Worm (Caenorhabditis elegans): ENCODE data around the gene ipla-1.

ipla-1 gene

ce11 chrII:4598815-4599214 is 2.3 kb downstream of the ipla-1 start (continued):
- TF ChIP-seq lin-13 (GFP tag; optimal IDR thresholded peaks at IDR 0.05): no peak
- 0 out of 2 replicates have a peak, but pooled peaks have one; percentile 10 for TF ChIP-seq lin-1 (GFP tag; IDR thresholded peaks at IDR 0.05)
- TF ChIP-seq dmd-6 (GFP tag; IDR thresholded peaks at IDR 0.05): peak; percentile 61
- no peak for TF ChIP-seq attf-4 (tag; optimal IDR thresholded peaks at IDR 0.05)
- no peak for TF ChIP-seq mes-2 (tag; optimal IDR thresholded peaks at IDR 0.05; ENCODE audit: poor library complexity, severe bottlenecking)
- no peak for TF ChIP-seq D1046.2 (GFP tag; IDR thresholded peaks at IDR 0.05)
- TF ChIP-seq ceh-82 (tag; optimal IDR thresholded peaks at IDR 0.05): no peak
- no peak for TF ChIP-seq nhr-111 (GFP tag; optimal IDR thresholded peaks at IDR 0.05)
- TF ChIP-seq madf-9 (GFP tag; conservative IDR thresholded peaks at IDR 0.05): no peak
- TF ChIP-seq Y75B8A.6 (GFP tag; IDR thresholded peaks at IDR 0.05): no peak
- no peak for TF ChIP-seq aly-2 (tag; optimal IDR thresholded peaks at IDR 0.05)
- peak; percentile 93 for TF ChIP-seq pqm-1 (tag; optimal IDR thresholded peaks at IDR 0.05)
- TF ChIP-seq hlh-30 (tag; optimal IDR thresholded peaks at IDR 0.05; ENCODE audit: insufficient read depth): no peak
- TF ChIP-seq hmg-1.1 (GFP tag; IDR thresholded peaks at IDR 0.05): no peak
- no peak for TF ChIP-seq unc-130 (GFP tag; optimal IDR thresholded peaks at IDR 0.05)
- no peak for TF ChIP-seq rbr-2 (tag; optimal IDR thresholded peaks at IDR 0.05)
- TF ChIP-seq cey-2 (tag; optimal IDR thresholded peaks at IDR 0.05; ENCODE audit: borderline replicate concordance, insufficient read depth): peak; percentile 14
- no peak for TF ChIP-seq lin-15B (tag; optimal IDR thresholded peaks at IDR 0.05)
- TF ChIP-seq lin-29 (GFP tag; IDR thresholded peaks at IDR 0.05): no peak
- no peak for TF ChIP-seq daf-16 (GFP tag; optimal IDR thresholded peaks at IDR 0.05)
- peak; percentile 76 for TF ChIP-seq daf-16 (tag; optimal IDR thresholded peaks at IDR 0.05)
- no peak for TF ChIP-seq mxl-2 (GFP tag; conservative IDR thresholded peaks at IDR 0.05)
- TF ChIP-seq dve-1 (tag; optimal IDR thresholded peaks at IDR 0.05; ENCODE audit: insufficient read depth): peak; percentile 30
- no peak for TF ChIP-seq skn-1 (tag; optimal IDR thresholded peaks at IDR 0.05)
- TF ChIP-seq arid-1 (GFP tag; conservative IDR thresholded peaks at IDR 0.05): no peak
- no peak for TF ChIP-seq daf-8 (GFP tag; IDR thresholded peaks at IDR 0.05)
- TF ChIP-seq F49E8.2 (tag; optimal IDR thresholded peaks at IDR 0.05; ENCODE audit: borderline replicate concordance): no peak
- no peak for TF ChIP-seq spr-1 (tag; optimal IDR thresholded peaks at IDR 0.05)
- TF ChIP-seq mdt-29 (GFP tag; IDR thresholded peaks at IDR 0.05): no peak
- TF ChIP-seq ceh-62 (tag; optimal IDR thresholded peaks at IDR 0.05): no peak
- no peak for TF ChIP-seq zfp-2 (tag; optimal IDR thresholded peaks at IDR 0.05)
- TF ChIP-seq nhr-10 (tag; optimal IDR thresholded peaks at IDR 0.05): no peak
- TF ChIP-seq ama-1 (optimal IDR thresholded peaks at IDR 0.05): no peak
- TF ChIP-seq snpc-1.2 (GFP tag; IDR thresholded peaks at IDR 0.05): no peak
- no peak for TF ChIP-seq Y5F2A.4 (GFP tag; optimal IDR thresholded peaks at IDR 0.05)
- no peak for TF ChIP-seq ceh-20 (GFP tag; IDR thresholded peaks at IDR 0.05)
- no peak for TF ChIP-seq lim-7 (GFP tag; IDR thresholded peaks at IDR 0.05)
- TF ChIP-seq aha-1 (tag): no peak
- TF ChIP-seq nhr-237 (tag; optimal IDR thresholded peaks at IDR 0.05): no peak
- no peak for TF ChIP-seq zip-2 (tag; optimal IDR thresholded peaks at IDR 0.05)
- TF ChIP-seq nhr-11 (tag; optimal IDR thresholded peaks at IDR 0.05): no peak
- no peak for TF ChIP-seq lir-3 (tag; optimal IDR thresholded peaks at IDR 0.05)
- TF ChIP-seq dmd-9 (GFP tag; IDR thresholded peaks at IDR 0.05): no peak
- TF ChIP-seq unc-62 (GFP tag; optimal IDR thresholded peaks at IDR 0.05 in 1 of 2): no peak
- TF ChIP-seq unc-62 (tag; optimal IDR thresholded peaks at IDR 0.05): no peak
- no peak for TF ChIP-seq set-16 (GFP tag; IDR thresholded peaks at IDR 0.05)
- peak; percentile 50; the same call in 1 of the 2 replicates for TF ChIP-seq nhr-41 (GFP tag; IDR thresholded peaks at IDR 0.05)
- no peak for TF ChIP-seq mxl-3 (GFP tag; optimal IDR thresholded peaks at IDR 0.05)
- no peak for TF ChIP-seq sdz-12 (GFP tag; optimal IDR thresholded peaks at IDR 0.05)
- TF ChIP-seq vab-7 (GFP tag; IDR thresholded peaks at IDR 0.05): no peak
- peak; percentile 91 for TF ChIP-seq nhr-28 (tag; optimal IDR thresholded peaks at IDR 0.05)
